Worm (Caenorhabditis elegans) whole organism, L1 larva: ENCODE measurements around the gene nspc-18.

Experiments used
- aly-2 ChIP-seq: fragments of 150-350 bp; optimal IDR thresholded peaks from 2 replicates; lab custom pipeline; 2014; ENCODE audit warnings: missing biosample characterization, missing genetic modification characterization
- lsy-2 ChIP-seq, 2 experiments: fragments of 150-350 bp; optimal IDR thresholded peaks; 2 replicates each; lab custom pipeline; 2014; ENCODE audit warnings: missing biosample characterization in 2 of 2, missing genetic modification characterization in 2 of 2
- nhr-12 ChIP-seq: sonication (generic microtip); optimal IDR thresholded peaks from 2 replicates; lab custom pipeline; 2017; ENCODE audit warnings: missing biosample characterization, missing genetic modification characterization
- zip-4 ChIP-seq: fragments of 200-800 bp; sonication (Bioruptor generic); optimal IDR thresholded peaks from 2 replicates; lab custom pipeline; 2018; ENCODE audit warnings: mild to moderate bottlenecking, missing genetic modification characterization, moderate library complexity, missing compliant biosample characterization

- TF ChIP-seq aly-2 (tag; lab: Kevin White, UChicago): no peak
- TF ChIP-seq lsy-2 (tag; optimal IDR thresholded peaks at IDR 0.05; lab: Kevin White, UChicago): no peak
- no peak for TF ChIP-seq nhr-12 (tag; lab: Kevin White, UChicago)
- TF ChIP-seq zip-4 (GFP tag; lab: Kevin White, UChicago): no peak
Observed at ce11 chrX:14557936-14558554, 30.6 kb upstream of the nspc-18 start, which contains the start of gene nhr-3.
